Worm (Caenorhabditis elegans) whole organism, L2 larva: Measurements from ENCODE around the gene C42C1.3.

Experiments used
- F13H6.1 ChIP-seq: sonication (generic microtip); optimal IDR thresholded peaks from 2 replicates; lab custom pipeline; 2016; ENCODE audit warnings: missing genetic modification characterization, missing compliant biosample characterization
- R02D3.7 ChIP-seq: fragments of 150-350 bp; optimal IDR thresholded peaks from 2 replicates; lab custom pipeline; 2014; ENCODE audit warnings: missing biosample characterization, missing genetic modification characterization
- Y55F3AM.14 ChIP-seq: fragments of 200-800 bp; sonication (Bioruptor generic); optimal IDR thresholded peaks from 2 replicates; lab custom pipeline; 2018; ENCODE audit warnings: mild to moderate bottlenecking, missing genetic modification characterization, missing compliant biosample characterization
- ZK546.5 ChIP-seq: sonication (generic microtip); optimal IDR thresholded peaks from 2 replicates; lab custom pipeline; 2017; ENCODE audit warnings: missing biosample characterization, missing genetic modification characterization
- alr-1 ChIP-seq: fragments of 150-350 bp; optimal IDR thresholded peaks from 2 replicates; lab custom pipeline; 2014; ENCODE audit warnings: missing biosample characterization, missing genetic modification characterization
- aly-2 ChIP-seq: fragments of 150-350 bp; optimal IDR thresholded peaks from 2 replicates; lab custom pipeline; 2014; ENCODE audit warnings: missing biosample characterization, missing genetic modification characterization
- ama-1 ChIP-seq: fragments of 150-350 bp; optimal IDR thresholded peaks from 2 replicates; lab custom pipeline; 2018; ENCODE audit warnings: inconsistent platforms
- blmp-1 ChIP-seq: sonication (generic microtip); optimal IDR thresholded peaks from 2 replicates; lab custom pipeline; 2017; ENCODE audit warnings: missing genetic modification characterization, mild to moderate bottlenecking, missing compliant biosample characterization, antibody characterized with exemption, moderate library complexity; ENCODE audit not compliant: insufficient read depth
- ceh-16 ChIP-seq: fragments of 150-350 bp; optimal IDR thresholded peaks from 2 replicates; lab custom pipeline; 2014; ENCODE audit warnings: missing biosample characterization, missing genetic modification characterization
- ceh-82 ChIP-seq: fragments of 150-350 bp; optimal IDR thresholded peaks from 2 replicates; lab custom pipeline; 2014; ENCODE audit warnings: missing biosample characterization, missing genetic modification characterization
- crh-2 ChIP-seq: sonication (generic microtip); optimal IDR thresholded peaks from 2 replicates; lab custom pipeline; 2017; ENCODE audit warnings: missing biosample characterization, missing genetic modification characterization
- dmd-4 ChIP-seq: sonication (generic microtip); optimal IDR thresholded peaks from 2 replicates; lab custom pipeline; 2017; ENCODE audit warnings: missing biosample characterization, missing genetic modification characterization
- egl-27 ChIP-seq: sonication (generic microtip); optimal IDR thresholded peaks from 3 replicates; lab custom pipeline; 2017; ENCODE audit warnings: missing biosample characterization, missing genetic modification reagents, missing genetic modification characterization
- elt-1 ChIP-seq: fragments of 150-350 bp; optimal IDR thresholded peaks from 2 replicates; lab custom pipeline; 2014; ENCODE audit warnings: missing biosample characterization, missing genetic modification characterization
- elt-3 ChIP-seq: sonication (generic microtip); optimal IDR thresholded peaks from 2 replicates; lab custom pipeline; 2017; ENCODE audit warnings: missing biosample characterization, missing genetic modification characterization
- fos-1 ChIP-seq: fragments of 150-350 bp; optimal IDR thresholded peaks from 2 replicates; lab custom pipeline; 2014; ENCODE audit warnings: missing biosample characterization, missing genetic modification characterization
- lin-13 ChIP-seq: fragments of 150-350 bp; optimal IDR thresholded peaks from 2 replicates; lab custom pipeline; 2014; ENCODE audit warnings: missing biosample characterization, missing genetic modification reagents, missing genetic modification characterization
- lin-39 ChIP-seq: fragments of 150-350 bp; optimal IDR thresholded peaks from 2 replicates; lab custom pipeline; 2014; ENCODE audit warnings: missing biosample characterization, missing genetic modification reagents, missing genetic modification characterization
- mab-5 ChIP-seq: fragments of 150-350 bp; optimal IDR thresholded peaks from 2 replicates; lab custom pipeline; 2014; ENCODE audit warnings: missing biosample characterization, missing genetic modification characterization
- mbf-1 ChIP-seq: sonication (generic microtip); optimal IDR thresholded peaks from 2 replicates; lab custom pipeline; 2017; ENCODE audit warnings: missing biosample characterization, missing genetic modification characterization
- nhr-10 ChIP-seq: sonication (generic microtip); optimal IDR thresholded peaks from 2 replicates; lab custom pipeline; 2017; ENCODE audit warnings: missing biosample characterization, missing genetic modification characterization
- nhr-11 ChIP-seq: fragments of 150-350 bp; optimal IDR thresholded peaks from 2 replicates; lab custom pipeline; 2014; ENCODE audit warnings: missing biosample characterization, missing genetic modification characterization
- nhr-12 ChIP-seq: fragments of 150-350 bp; optimal IDR thresholded peaks from 2 replicates; lab custom pipeline; 2014; ENCODE audit warnings: missing biosample characterization, missing genetic modification characterization
- nhr-129 ChIP-seq: fragments of 150-350 bp; optimal IDR thresholded peaks from 2 replicates; lab custom pipeline; 2014; ENCODE audit warnings: missing biosample characterization, missing genetic modification characterization
- nhr-21 ChIP-seq: fragments of 150-350 bp; optimal IDR thresholded peaks from 2 replicates; lab custom pipeline; 2014; ENCODE audit warnings: missing biosample characterization, missing genetic modification characterization
- nhr-23 ChIP-seq: fragments of 150-350 bp; optimal IDR thresholded peaks from 2 replicates; lab custom pipeline; 2014; ENCODE audit warnings: missing biosample characterization, missing genetic modification reagents, missing genetic modification characterization
- nhr-237 ChIP-seq: fragments of 150-350 bp; optimal IDR thresholded peaks from 2 replicates; lab custom pipeline; 2014; ENCODE audit warnings: missing biosample characterization, missing genetic modification characterization
- nhr-77 ChIP-seq: fragments of 150-350 bp; optimal IDR thresholded peaks from 2 replicates; lab custom pipeline; 2014; ENCODE audit warnings: missing biosample characterization, missing genetic modification characterization
- sem-4 ChIP-seq: fragments of 150-350 bp; optimal IDR thresholded peaks from 2 replicates; lab custom pipeline; 2014; ENCODE audit warnings: missing biosample characterization, missing genetic modification reagents, missing genetic modification characterization
- skn-1 ChIP-seq: sonication (generic microtip); optimal IDR thresholded peaks from 2 replicates; lab custom pipeline; 2017; ENCODE audit warnings: missing biosample characterization, missing genetic modification characterization
- sma-3 ChIP-seq: sonication (generic microtip); optimal IDR thresholded peaks from 2 replicates; lab custom pipeline; 2016; ENCODE audit warnings: missing genetic modification reagents, missing genetic modification characterization, missing compliant biosample characterization
- sma-9 ChIP-seq, 2 experiments: fragments of 150-350 bp in 1 of 2; sonication (generic microtip) in 1 of 2; optimal IDR thresholded peaks; 2 replicates each; lab custom pipeline; 2014 to 2016; ENCODE audit warnings: missing genetic modification characterization in 2 of 2, mild to moderate bottlenecking in 1 of 2, missing biosample characterization in 1 of 2, missing compliant biosample characterization in 1 of 2, missing genetic modification reagents in 1 of 2, moderate library complexity in 1 of 2
- unc-39 ChIP-seq: fragments of 150-350 bp; optimal IDR thresholded peaks from 2 replicates; lab custom pipeline; 2014; ENCODE audit warnings: missing biosample characterization, missing genetic modification characterization
- unc-55 ChIP-seq: fragments of 150-350 bp; sonication (generic microtip); optimal IDR thresholded peaks from 3 replicates; lab custom pipeline; 2014; ENCODE audit warnings: missing biosample characterization, missing genetic modification reagents, missing genetic modification characterization
- zag-1 ChIP-seq: fragments of 150-350 bp; optimal IDR thresholded peaks from 2 replicates; lab custom pipeline; 2014; ENCODE audit warnings: missing biosample characterization, missing genetic modification characterization
- ztf-11 ChIP-seq: sonication (generic microtip); optimal IDR thresholded peaks from 2 replicates; lab custom pipeline; 2017; ENCODE audit warnings: missing biosample characterization, missing genetic modification characterization

C42C1.3 gene

ce11 chrIV:12270392-12270791 lies at the start of gene C42C1.3:
Gene C42C1.3, minus strand, starts transcription at chrIV:12270492.
- TF ChIP-seq mbf-1 (tag; lab: Kevin White, UChicago) (no peak), mab-5 (no peak), nhr-129 (tag; lab: Kevin White, UChicago) (no peak), unc-39 (tag; lab: Kevin White, UChicago) (no peak)

- TF ChIP-seq ceh-82 (tag; lab: Kevin White, UChicago) (no peak), zag-1 (no peak), elt-1 (tag; lab: Kevin White, UChicago) (no peak), egl-27 (tag; lab: Kevin White, UChicago) (no peak), aly-2 (tag; lab: Kevin White, UChicago) (no peak)
These were observed 41.3 kb upstream of the C42C1.3 start, which contains the start of gene oac-58 for ce11 chrIV:12311597-12311996. Gene oac-58, minus strand, starts transcription at chrIV:12311697.

- no peak for TF ChIP-seq lin-13 (GFP tag; lab: Kevin White, UChicago)
- no peak for TF ChIP-seq nhr-10 (tag; lab: Kevin White, UChicago)
- no peak for TF ChIP-seq Y55F3AM.14 (GFP tag; lab: Kevin White, UChicago)
- no peak for TF ChIP-seq egl-27 (tag; lab: Kevin White, UChicago)
- TF ChIP-seq nhr-237 (tag; lab: Kevin White, UChicago), result no peak
- TF ChIP-seq unc-55 (GFP tag; lab: Kevin White, UChicago), result no peak
- no peak for TF ChIP-seq blmp-1 (tag; lab: Kevin White, UChicago)
- no peak for TF ChIP-seq nhr-11 (tag; lab: Kevin White, UChicago)
- TF ChIP-seq sma-3 (GFP tag; lab: Kevin White, UChicago), result no peak
- TF ChIP-seq elt-1 (tag; lab: Kevin White, UChicago), result no peak
- no peak for TF ChIP-seq F13H6.1 (tag; lab: Kevin White, UChicago)
- TF ChIP-seq, all 48 proteins: peak for 0
These were observed 37.4 kb upstream of the C42C1.3 start, which contains the start of gene oac-57 for ce11 chrIV:12307720-12308119. Gene oac-57, minus strand, starts transcription at chrIV:12307820.

ce11 chrIV:12305956-12306355 lies 35.7 kb upstream of the C42C1.3 start:
- no peak for TF ChIP-seq nhr-129 (tag; lab: Kevin White, UChicago)
- TF ChIP-seq R02D3.7 (tag; lab: Kevin White, UChicago), result no peak
- TF ChIP-seq F13H6.1 (tag; lab: Kevin White, UChicago), result no peak
- TF ChIP-seq nhr-21, result no peak
- no peak for TF ChIP-seq nhr-12
- peak; percentile 40 for TF ChIP-seq sma-9 (GFP tag; optimal IDR thresholded peaks at IDR 0.05; lab: Kevin White, UChicago)
- no peak for TF ChIP-seq sma-9 (tag; optimal IDR thresholded peaks at IDR 0.05; lab: Kevin White, UChicago)
- TF ChIP-seq skn-1 (tag; lab: Kevin White, UChicago), result no peak
- peak; percentile 89 for TF ChIP-seq fos-1 (tag; lab: Kevin White, UChicago)
- TF ChIP-seq nhr-77 (tag; lab: Kevin White, UChicago), result no peak

- TF ChIP-seq crh-2 (tag; lab: Kevin White, UChicago) (no peak), dmd-4 (no peak), elt-3 (tag; lab: Kevin White, UChicago) (no peak), aly-2 (tag; lab: Kevin White, UChicago) (no peak), ceh-16 (tag; lab: Kevin White, UChicago) (no peak), ztf-11 (tag; lab: Kevin White, UChicago) (no peak), ama-1 (no peak), lin-39 (tag; lab: Kevin White, UChicago) (no peak), alr-1 (tag; lab: Kevin White, UChicago) (no peak), zag-1 (no peak), unc-39 (tag; lab: Kevin White, UChicago) (no peak), nhr-129 (tag; lab: Kevin White, UChicago) (no peak), sem-4 (tag; lab: Kevin White, UChicago) (no peak), nhr-10 (tag; lab: Kevin White, UChicago) (no peak), ZK546.5 (no peak), nhr-23 (tag; lab: Kevin White, UChicago) (no peak), R02D3.7 (tag; lab: Kevin White, UChicago) (no peak), Y55F3AM.14 (GFP tag; lab: Kevin White, UChicago) (no peak)
These were observed 34.5 kb upstream of the C42C1.3 start for ce11 chrIV:12304750-12305149.
